Worm (Caenorhabditis elegans) whole organism, mixed stage, embryonic: ENCODE results near the gene F46C8.1.

Experiments used
- blmp-1 ChIP-seq: fragments of 150-350 bp; optimal IDR thresholded peaks from 2 replicates; lab custom pipeline; 2014; ENCODE audit warnings: missing biosample characterization, missing genetic modification characterization
- ces-1 ChIP-seq: fragments of 150-350 bp; optimal IDR thresholded peaks from 2 replicates; lab custom pipeline; 2014; ENCODE audit warnings: missing biosample characterization, missing genetic modification reagents, missing genetic modification characterization
- elt-1 ChIP-seq: sonication (generic microtip); optimal IDR thresholded peaks from 2 replicates; lab custom pipeline; 2017; ENCODE audit warnings: missing genetic modification characterization, mild to moderate bottlenecking, missing compliant biosample characterization, antibody characterized with exemption, moderate library complexity, borderline replicate concordance; ENCODE audit not compliant: insufficient read depth
- nhr-237 ChIP-seq: fragments of 150-350 bp; optimal IDR thresholded peaks from 2 replicates; lab custom pipeline; 2014; ENCODE audit warnings: missing biosample characterization, missing genetic modification characterization
- pha-4 ChIP-seq: fragments of 150-350 bp; optimal IDR thresholded peaks from 2 replicates; lab custom pipeline; 2018; ENCODE audit warnings: missing biosample characterization, missing genetic modification reagents, missing genetic modification characterization
- tbx-8 ChIP-seq: fragments of 200-800 bp; sonication (Bioruptor generic); optimal IDR thresholded peaks from 2 replicates; lab custom pipeline; 2018; ENCODE audit warnings: mild to moderate bottlenecking, missing genetic modification characterization, moderate library complexity, missing compliant biosample characterization
- unc-62 ChIP-seq: fragments of 150-350 bp; optimal IDR thresholded peaks from 2 replicates; lab custom pipeline; 2014; ENCODE audit warnings: missing biosample characterization, missing genetic modification reagents, missing genetic modification characterization
- ztf-11 ChIP-seq: fragments of 150-350 bp; optimal IDR thresholded peaks from 2 replicates; lab custom pipeline; 2014; ENCODE audit warnings: missing biosample characterization, missing genetic modification characterization

DNA sequence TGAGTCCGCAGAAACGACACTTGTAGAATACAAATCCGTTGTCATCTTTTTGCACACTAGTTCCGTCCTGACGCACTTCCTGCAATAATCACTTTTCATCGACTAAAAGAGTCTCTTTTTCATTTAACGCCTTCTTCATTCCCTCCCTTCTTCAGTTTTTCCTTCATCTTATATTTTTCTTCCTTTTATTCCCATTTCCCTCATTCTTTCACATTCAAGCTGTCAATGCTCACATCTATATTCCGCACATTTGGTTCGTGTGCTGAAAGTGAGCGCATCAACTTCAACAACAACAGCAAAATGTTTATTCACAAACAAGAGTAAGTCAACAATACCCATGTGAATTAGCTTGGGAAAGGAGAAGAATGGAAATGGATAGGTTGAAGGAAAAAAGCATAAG, 23.8 kb downstream of the F46C8.1 start, which contains the start of gene pcyt-1:
- TF ChIP-seq tbx-8 (GFP tag; lab: Kevin White, UChicago) (no peak), unc-62 (GFP tag; lab: Kevin White, UChicago) (no peak), elt-1 (tag; lab: Kevin White, UChicago) (no peak), nhr-237 (no peak), ces-1 (GFP tag; lab: Kevin White, UChicago) (no peak), blmp-1 (tag; lab: Kevin White, UChicago) (no peak), ztf-11 (no peak), pha-4 (tag; lab: Kevin White, UChicago) (no peak)
